Worm (Caenorhabditis elegans) whole organism, mixed stage, embryonic: ENCODE results near the gene nspc-5.

Experiments used
- M03D4.4 ChIP-seq: sonication (generic microtip); optimal IDR thresholded peaks from 2 replicates; lab custom pipeline; 2017; ENCODE audit warnings: mild to moderate bottlenecking, missing genetic modification characterization, missing compliant biosample characterization
- bed-3 ChIP-seq: fragments of 200-800 bp; sonication (Bioruptor generic); optimal IDR thresholded peaks from 3 replicates; lab custom pipeline; 2018; ENCODE audit warnings: mild to moderate bottlenecking, missing genetic modification characterization, moderate library complexity, missing compliant biosample characterization
- blmp-1 ChIP-seq: fragments of 150-350 bp; optimal IDR thresholded peaks from 2 replicates; lab custom pipeline; 2014; ENCODE audit warnings: missing biosample characterization, missing genetic modification characterization
- ceh-39 ChIP-seq: fragments of 150-350 bp; optimal IDR thresholded peaks from 2 replicates; lab custom pipeline; 2014; ENCODE audit warnings: missing biosample characterization, missing genetic modification characterization
- ceh-43 ChIP-seq: fragments of 200-800 bp; sonication (Bioruptor generic); optimal IDR thresholded peaks from 2 replicates; lab custom pipeline; 2018; ENCODE audit warnings: mild to moderate bottlenecking, missing genetic modification characterization, moderate library complexity, missing compliant biosample characterization
- ceh-83 ChIP-seq: fragments of 200-800 bp; sonication (Bioruptor generic); optimal IDR thresholded peaks from 2 replicates; lab custom pipeline; 2018; ENCODE audit warnings: mild to moderate bottlenecking, missing genetic modification characterization, missing compliant biosample characterization
- ces-1 ChIP-seq: fragments of 150-350 bp; optimal IDR thresholded peaks from 2 replicates; lab custom pipeline; 2014; ENCODE audit warnings: missing biosample characterization, missing genetic modification reagents, missing genetic modification characterization
- cnd-1 ChIP-seq: fragments of 200-800 bp; sonication (Bioruptor generic); optimal IDR thresholded peaks from 2 replicates; lab custom pipeline; 2018; ENCODE audit warnings: mild to moderate bottlenecking, missing genetic modification characterization, missing compliant biosample characterization
- drap-1 ChIP-seq: fragments of 200-800 bp; sonication (Bioruptor generic); optimal IDR thresholded peaks from 3 replicates; lab custom pipeline; 2018; ENCODE audit warnings: mild to moderate bottlenecking, missing genetic modification characterization, missing compliant biosample characterization
- elt-1 ChIP-seq: sonication (generic microtip); optimal IDR thresholded peaks from 2 replicates; lab custom pipeline; 2017; ENCODE audit warnings: missing genetic modification characterization, mild to moderate bottlenecking, missing compliant biosample characterization, antibody characterized with exemption, moderate library complexity, borderline replicate concordance; ENCODE audit not compliant: insufficient read depth
- elt-3 ChIP-seq: fragments of 150-350 bp; optimal IDR thresholded peaks from 2 replicates; lab custom pipeline; 2014; ENCODE audit warnings: missing biosample characterization, missing genetic modification characterization
- flh-1 ChIP-seq: fragments of 200-800 bp; sonication (Bioruptor generic); optimal IDR thresholded peaks from 2 replicates; lab custom pipeline; 2018; ENCODE audit warnings: mild to moderate bottlenecking, missing genetic modification characterization, moderate library complexity, missing compliant biosample characterization
- ham-2 ChIP-seq: fragments of 200-800 bp; sonication (Bioruptor generic); optimal IDR thresholded peaks from 2 replicates; lab custom pipeline; 2018; ENCODE audit warnings: mild to moderate bottlenecking, missing genetic modification characterization, missing compliant biosample characterization
- hlh-1 ChIP-seq: fragments of 150-350 bp; optimal IDR thresholded peaks from 2 replicates; lab custom pipeline; 2014; ENCODE audit warnings: missing biosample characterization, missing genetic modification reagents, missing genetic modification characterization
- lin-32 ChIP-seq: fragments of 200-800 bp; sonication (Bioruptor generic); optimal IDR thresholded peaks from 2 replicates; lab custom pipeline; 2018; ENCODE audit warnings: mild to moderate bottlenecking, missing genetic modification characterization, missing compliant biosample characterization
- mab-5 ChIP-seq: fragments of 150-350 bp; optimal IDR thresholded peaks from 2 replicates; lab custom pipeline; 2014; ENCODE audit warnings: missing biosample characterization, missing genetic modification characterization
- mep-1 ChIP-seq: fragments of 150-350 bp; optimal IDR thresholded peaks from 2 replicates; lab custom pipeline; 2017; ENCODE audit warnings: missing biosample characterization, missing genetic modification reagents, missing genetic modification characterization, inconsistent platforms
- mls-2 ChIP-seq: sonication (generic microtip); optimal IDR thresholded peaks from 2 replicates; lab custom pipeline; 2016; ENCODE audit warnings: mild to moderate bottlenecking, missing genetic modification characterization, moderate library complexity, missing compliant biosample characterization
- nhr-12 ChIP-seq: fragments of 150-350 bp; optimal IDR thresholded peaks from 2 replicates; lab custom pipeline; 2014; ENCODE audit warnings: missing biosample characterization, missing genetic modification characterization
- nhr-2 ChIP-seq: fragments of 150-350 bp; optimal IDR thresholded peaks from 2 replicates; lab custom pipeline; 2014; ENCODE audit warnings: missing biosample characterization, missing genetic modification characterization
- nhr-237 ChIP-seq: fragments of 150-350 bp; optimal IDR thresholded peaks from 2 replicates; lab custom pipeline; 2014; ENCODE audit warnings: missing biosample characterization, missing genetic modification characterization
- nhr-28 ChIP-seq: fragments of 150-350 bp; optimal IDR thresholded peaks from 2 replicates; lab custom pipeline; 2014; ENCODE audit warnings: missing biosample characterization, missing genetic modification characterization
- nhr-76 ChIP-seq: sonication (generic microtip); optimal IDR thresholded peaks from 2 replicates; lab custom pipeline; 2017; ENCODE audit warnings: missing biosample characterization, missing genetic modification characterization
- pha-4 ChIP-seq: fragments of 150-350 bp; optimal IDR thresholded peaks from 2 replicates; lab custom pipeline; 2018; ENCODE audit warnings: missing biosample characterization, missing genetic modification reagents, missing genetic modification characterization
- sem-2 ChIP-seq: fragments of 200-800 bp; sonication (Bioruptor generic); optimal IDR thresholded peaks from 2 replicates; lab custom pipeline; 2018; ENCODE audit warnings: mild to moderate bottlenecking, missing genetic modification characterization, missing compliant biosample characterization
- snpc-4 ChIP-seq: fragments of 150-350 bp; optimal IDR thresholded peaks from 2 replicates; lab custom pipeline; 2014; ENCODE audit warnings: missing biosample characterization, missing genetic modification characterization
- tbx-8 ChIP-seq: fragments of 200-800 bp; sonication (Bioruptor generic); optimal IDR thresholded peaks from 2 replicates; lab custom pipeline; 2018; ENCODE audit warnings: mild to moderate bottlenecking, missing genetic modification characterization, moderate library complexity, missing compliant biosample characterization
- unc-120 ChIP-seq: sonication (generic microtip); optimal IDR thresholded peaks from 2 replicates; lab custom pipeline; 2017; ENCODE audit warnings: missing genetic modification characterization, missing compliant biosample characterization; ENCODE audit not compliant: poor library complexity, severe bottlenecking
- unc-39 ChIP-seq: fragments of 150-350 bp; optimal IDR thresholded peaks from 2 replicates; lab custom pipeline; 2014; ENCODE audit warnings: missing biosample characterization, missing genetic modification characterization
- zip-8 ChIP-seq: fragments of 150-350 bp; optimal IDR thresholded peaks from 2 replicates; lab custom pipeline; 2014; ENCODE audit warnings: missing biosample characterization, missing genetic modification characterization
- ztf-11 ChIP-seq: fragments of 150-350 bp; optimal IDR thresholded peaks from 2 replicates; lab custom pipeline; 2014; ENCODE audit warnings: missing biosample characterization, missing genetic modification characterization

The nspc-5 gene

DNA sequence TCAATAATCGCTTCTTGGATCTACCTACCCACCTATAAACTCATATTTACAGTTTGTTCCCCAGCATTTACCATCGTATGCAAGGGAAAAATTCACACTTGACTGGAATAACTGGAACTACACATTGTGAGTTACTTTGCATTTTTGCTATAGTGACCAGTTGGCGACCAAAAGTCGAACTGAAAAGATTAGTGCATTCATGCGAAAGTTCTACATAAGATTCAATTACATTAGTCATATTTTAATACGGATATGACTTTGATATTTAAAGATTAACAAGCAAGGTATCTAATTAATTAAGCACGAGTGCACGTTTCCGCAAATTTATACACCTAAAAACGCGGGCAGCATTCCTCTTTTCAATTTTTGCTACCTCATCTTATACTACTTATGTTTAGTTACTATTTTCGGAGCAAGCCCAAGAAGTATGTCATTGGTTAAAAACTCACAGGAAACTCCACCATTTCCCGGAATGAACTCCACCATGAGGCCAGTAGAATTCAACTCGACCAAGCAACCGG lies 32.5 kb downstream of the nspc-5 start, which contains the start of gene jmjd-3.1:
jmjd-3.1 (plus strand) TSS at position 51 of the 521 bp plus-strand sequence.
- TF ChIP-seq unc-39 (tag; lab: Kevin White, UChicago) (no peak), mab-5 (tag; lab: Kevin White, UChicago) (no peak), ham-2 (no peak), snpc-4 (no peak), ceh-39 (no peak), M03D4.4 (tag; lab: Kevin White, UChicago) (no peak), sem-2 (no peak), ztf-11 (tag; lab: Kevin White, UChicago) (no peak), lin-32 (GFP tag; lab: Kevin White, UChicago) (no peak)
- TF ChIP-seq, all 35 proteins: peak for 0

- TF ChIP-seq ceh-43 (GFP tag; lab: Kevin White, UChicago) (no peak), blmp-1 (tag; lab: Kevin White, UChicago) (no peak), nhr-2 (no peak), ceh-39 (no peak), nhr-12 (tag; lab: Kevin White, UChicago) (no peak), elt-3 (tag; lab: Kevin White, UChicago) (no peak), nhr-76 (tag; lab: Kevin White, UChicago) (no peak), ceh-83 (GFP tag; lab: Kevin White, UChicago) (no peak), mep-1 (no peak), mls-2 (no peak), nhr-28 (tag; lab: Kevin White, UChicago) (no peak), sem-2 (no peak), tbx-8 (GFP tag; lab: Kevin White, UChicago) (no peak), bed-3 (GFP tag; lab: Kevin White, UChicago) (no peak), drap-1 (GFP tag; lab: Kevin White, UChicago) (no peak), zip-8 (no peak), unc-120 (tag; lab: Kevin White, UChicago) (no peak), pha-4 (tag; lab: Kevin White, UChicago) (no peak), hlh-1 (tag; lab: Kevin White, UChicago) (no peak)
Measured at ce11 chrX:8580217-8580616, 41.7 kb downstream of the nspc-5 start, which contains the start of gene F18E9.4. TSS of gene F18E9.4 (plus strand) at chrX:8580517.

- no peak for TF ChIP-seq nhr-28 (tag; lab: Kevin White, UChicago)
- no peak for TF ChIP-seq snpc-4
- TF ChIP-seq zip-8, result no peak
- no peak for TF ChIP-seq flh-1
- no peak for TF ChIP-seq mab-5 (tag; lab: Kevin White, UChicago)
- no peak for TF ChIP-seq bed-3 (GFP tag; lab: Kevin White, UChicago)
- no peak for TF ChIP-seq M03D4.4 (tag; lab: Kevin White, UChicago)
- TF ChIP-seq ces-1 (GFP tag; lab: Kevin White, UChicago), result no peak
- TF ChIP-seq ham-2, result no peak
- TF ChIP-seq unc-120 (tag; lab: Kevin White, UChicago), result no peak
- no peak for TF ChIP-seq ceh-39
- TF ChIP-seq elt-1, result no peak
- no peak for TF ChIP-seq nhr-76 (tag; lab: Kevin White, UChicago)
- no peak for TF ChIP-seq mls-2
- TF ChIP-seq cnd-1 (tag; lab: Kevin White, UChicago), result no peak
- no peak for TF ChIP-seq lin-32 (GFP tag; lab: Kevin White, UChicago)
- no peak for TF ChIP-seq ceh-43 (GFP tag; lab: Kevin White, UChicago)
- no peak for TF ChIP-seq nhr-12 (tag; lab: Kevin White, UChicago)
- TF ChIP-seq elt-3 (tag; lab: Kevin White, UChicago), result no peak
Measured at ce11 chrX:8581447-8581846, 42.9 kb downstream of the nspc-5 start, which contains the start of gene F18E9.8. TSS of gene F18E9.8 (minus strand) at chrX:8581547.

ce11 chrX:8582767-8583360 lies 44.3 kb downstream of the nspc-5 start:
- no peak for TF ChIP-seq nhr-237 (tag; lab: Kevin White, UChicago)
- TF ChIP-seq nhr-28 (tag; lab: Kevin White, UChicago), result no peak
- TF ChIP-seq ces-1 (GFP tag; lab: Kevin White, UChicago), result no peak
- TF ChIP-seq ceh-43 (GFP tag; lab: Kevin White, UChicago), result no peak
